Worm (Caenorhabditis elegans): ENCODE measurements around the gene E02H4.6.

- TF ChIP-seq aly-2 (tag; optimal IDR thresholded peaks at IDR 0.05) (no peak), mep-1 (tag; optimal IDR thresholded peaks at IDR 0.05) (no peak), snpc-4 (tag; optimal IDR thresholded peaks at IDR 0.05) (no peak), ces-1 (GFP tag; optimal IDR thresholded peaks at IDR 0.05) (no peak), skn-1 (tag; optimal IDR thresholded peaks at IDR 0.05) (no peak), nhr-237 (tag; optimal IDR thresholded peaks at IDR 0.05) (no peak), F49E8.2 (tag; optimal IDR thresholded peaks at IDR 0.05; ENCODE audit: borderline replicate concordance) (no peak), nhr-28 (tag; optimal IDR thresholded peaks at IDR 0.05) (no peak), zfp-2 (tag; optimal IDR thresholded peaks at IDR 0.05) (no peak), unc-130 (GFP tag; optimal IDR thresholded peaks at IDR 0.05) (no peak), ama-1 (optimal IDR thresholded peaks at IDR 0.05) (no peak), daf-16 (GFP tag; optimal IDR thresholded peaks at IDR 0.05) (no peak), daf-16 (tag; optimal IDR thresholded peaks at IDR 0.05) (no peak), daf-8 (GFP tag; IDR thresholded peaks at IDR 0.05) (no peak)
Measured at ce11 chrX:14263473-14263872, 11.5 kb upstream of the E02H4.6 start, which contains the start of gene E02H4.8.

All from whole organism, L4 larva.